Worm (Caenorhabditis elegans): ENCODE results near the gene srlf-14.

DNA sequence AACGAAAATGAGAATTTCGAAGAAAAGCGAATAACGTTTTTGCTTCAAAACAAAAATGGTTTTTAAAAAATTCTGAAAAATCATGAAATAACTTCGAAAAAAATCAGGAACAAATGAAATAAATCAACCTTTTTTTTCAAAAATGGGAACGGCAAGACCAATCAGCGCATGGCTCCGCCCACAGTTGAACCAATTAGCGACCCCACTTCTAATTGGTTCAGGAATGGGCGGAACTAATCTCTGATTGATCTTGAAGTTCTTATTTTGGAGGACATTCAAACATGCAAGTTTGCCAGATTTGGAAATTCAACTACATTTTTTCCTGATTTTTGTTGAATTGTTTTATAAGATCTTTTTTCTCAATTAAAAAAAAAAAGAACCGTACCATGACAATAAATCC is 38.2 kb downstream of the srlf-14 start:
- TF ChIP-seq hlh-8 (tag; optimal IDR thresholded peaks at IDR 0.05) (no peak), unc-86 (tag; optimal IDR thresholded peaks at IDR 0.05) (no peak), ceh-2 (tag; optimal IDR thresholded peaks at IDR 0.05) (no peak), ceh-24 (tag; optimal IDR thresholded peaks at IDR 0.05) (no peak), sox-4 (tag; optimal IDR thresholded peaks at IDR 0.05) (no peak), sdc-2 (tag; optimal IDR thresholded peaks at IDR 0.05) (no peak), ama-1 (optimal IDR thresholded peaks at IDR 0.05) (no peak), pha-4 (tag; optimal IDR thresholded peaks at IDR 0.05) (no peak), pqm-1 (tag; optimal IDR thresholded peaks at IDR 0.05) (no peak)

Data from whole organism, late embryonic.